Worm (Caenorhabditis elegans): Measurements from ENCODE around the gene arf-5.

DNA sequence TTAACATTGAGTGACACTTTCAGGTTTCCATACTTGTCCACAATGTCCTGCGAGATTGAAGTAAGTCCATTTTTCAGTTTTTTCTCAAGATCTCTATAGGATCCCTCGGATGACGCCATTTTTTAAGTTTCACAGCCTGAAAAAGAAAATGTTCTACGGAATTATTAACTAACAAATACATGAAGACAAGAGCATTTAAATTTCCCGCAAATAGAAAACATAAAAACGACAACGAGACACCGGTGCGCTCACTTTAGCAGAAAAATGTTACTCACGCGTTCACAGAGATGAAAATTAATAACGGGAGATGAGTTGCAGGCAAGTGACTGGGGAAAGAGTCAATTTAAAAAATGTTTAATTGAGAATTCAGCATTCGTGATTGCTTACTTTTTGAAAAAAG, 35.9 kb upstream of the arf-5 start, which contains the start of gene czw-1:
- TF ChIP-seq snpc-4 (tag; optimal IDR thresholded peaks at IDR 0.05): no peak
- TF ChIP-seq mep-1 (tag; optimal IDR thresholded peaks at IDR 0.05): no peak
- TF ChIP-seq nhr-28 (tag; optimal IDR thresholded peaks at IDR 0.05): no peak
- TF ChIP-seq unc-39 (tag; optimal IDR thresholded peaks at IDR 0.05): no peak
- no peak for TF ChIP-seq nhr-12 (tag; optimal IDR thresholded peaks at IDR 0.05)
